Worm (Caenorhabditis elegans): ENCODE measurements around the gene cdk-11.2.

DNA sequence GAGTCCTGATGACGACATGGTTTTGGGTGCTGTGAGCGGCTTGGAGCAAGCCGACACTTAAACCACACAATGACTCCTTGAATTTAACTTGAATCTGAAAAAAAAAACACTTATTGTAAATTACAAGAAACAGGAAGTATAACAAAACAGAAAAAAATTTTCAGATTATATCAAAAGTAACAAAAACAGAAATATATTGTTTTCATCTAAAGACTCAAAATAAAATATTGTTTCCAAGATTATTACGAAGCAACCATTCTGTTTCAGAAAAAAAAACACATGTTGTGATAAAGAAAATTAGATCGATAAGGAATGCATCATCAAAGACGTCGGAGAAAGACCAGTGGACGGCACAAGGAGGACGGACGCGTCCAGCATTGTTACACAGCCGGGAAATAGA is 9.0 kb upstream of the cdk-11.2 start, which contains the start of gene mig-15:
- TF ChIP-seq dmd-4 (tag; optimal IDR thresholded peaks at IDR 0.05; ENCODE audit: borderline replicate concordance), result no peak
- no peak for TF ChIP-seq hlh-8 (tag; optimal IDR thresholded peaks at IDR 0.05)
- TF ChIP-seq tbx-2 (tag; optimal IDR thresholded peaks at IDR 0.05), result no peak
- no peak for TF ChIP-seq sox-2 (GFP tag; IDR thresholded peaks at IDR 0.05)
- TF ChIP-seq fkh-10 (GFP tag; optimal IDR thresholded peaks at IDR 0.05), result no peak
- no peak for TF ChIP-seq nfya-1 (tag; optimal IDR thresholded peaks at IDR 0.05)
- TF ChIP-seq elt-4 (tag; optimal IDR thresholded peaks at IDR 0.05), result no peak
- TF ChIP-seq dve-1 (tag; optimal IDR thresholded peaks at IDR 0.05), result no peak
- TF ChIP-seq C38D4.7 (GFP tag; optimal IDR thresholded peaks at IDR 0.05), result no peak
- TF ChIP-seq pat-9 (tag; optimal IDR thresholded peaks at IDR 0.05), result no peak
- no peak for TF ChIP-seq T23F11.4 (GFP tag; optimal IDR thresholded peaks at IDR 0.05)
- TF ChIP-seq ama-1 (optimal IDR thresholded peaks at IDR 0.05), result no peak
- TF ChIP-seq elt-2 (tag; optimal IDR thresholded peaks at IDR 0.05), result no peak
